Fruit fly (Drosophila melanogaster) whole organism: ENCODE measurements around the gene CG10428.

Experiments
- CG8478 ChIP-seq: fragments of >200 bp; optimal IDR thresholded peaks from 2 replicates; lab custom pipeline; 2018; ENCODE audit warnings: inconsistent platforms
- Dll ChIP-seq: fragments of >200 bp; optimal IDR thresholded peaks from 2 replicates; lab custom pipeline; 2017
- EcR ChIP-seq, 2 experiments: fragments of >200 bp; optimal IDR thresholded peaks; 2 replicates each; lab custom pipeline; 2017; ENCODE audit warnings: missing biosample characterization in 2 of 2, missing genetic modification characterization in 2 of 2, missing genetic modification reagents in 2 of 2
- pan ChIP-seq: fragments of >200 bp; optimal IDR thresholded peaks from 2 replicates; lab custom pipeline; 2017
- psq ChIP-seq: fragments of >200 bp; optimal IDR thresholded peaks from 2 replicates; lab custom pipeline; 2017
- usp ChIP-seq: fragments of >200 bp; optimal IDR thresholded peaks from 2 replicates; lab custom pipeline; 2017; ENCODE audit warnings: missing biosample characterization, missing genetic modification characterization, mixed read lengths

Gene CG10428

dm6 chr2L:18927891-18928290 lies 20.8 kb upstream of the CG10428 start:
- TF ChIP-seq CG8478 (lab: Kevin White, UChicago) = no peak
- TF ChIP-seq psq (lab: Kevin White, UChicago) = no peak
- no peak for TF ChIP-seq EcR (GFP tag; optimal IDR thresholded peaks at IDR 0.05; lab: Kevin White, UChicago)
- no peak for TF ChIP-seq Dll (lab: Kevin White, UChicago)
- no peak for TF ChIP-seq pan (lab: Kevin White, UChicago)
- TF ChIP-seq usp (GFP tag; lab: Kevin White, UChicago) = no peak

dm6 chr2L:18929595-18929994 lies 19.1 kb upstream of the CG10428 start:
- no peak for TF ChIP-seq pan (lab: Kevin White, UChicago)
- no peak for TF ChIP-seq EcR (GFP tag; optimal IDR thresholded peaks at IDR 0.05; lab: Kevin White, UChicago)
- no peak for TF ChIP-seq psq (lab: Kevin White, UChicago)
- no peak for TF ChIP-seq usp (GFP tag; lab: Kevin White, UChicago)
- TF ChIP-seq Dll (lab: Kevin White, UChicago) = no peak
- TF ChIP-seq CG8478 (lab: Kevin White, UChicago) = no peak

DNA sequence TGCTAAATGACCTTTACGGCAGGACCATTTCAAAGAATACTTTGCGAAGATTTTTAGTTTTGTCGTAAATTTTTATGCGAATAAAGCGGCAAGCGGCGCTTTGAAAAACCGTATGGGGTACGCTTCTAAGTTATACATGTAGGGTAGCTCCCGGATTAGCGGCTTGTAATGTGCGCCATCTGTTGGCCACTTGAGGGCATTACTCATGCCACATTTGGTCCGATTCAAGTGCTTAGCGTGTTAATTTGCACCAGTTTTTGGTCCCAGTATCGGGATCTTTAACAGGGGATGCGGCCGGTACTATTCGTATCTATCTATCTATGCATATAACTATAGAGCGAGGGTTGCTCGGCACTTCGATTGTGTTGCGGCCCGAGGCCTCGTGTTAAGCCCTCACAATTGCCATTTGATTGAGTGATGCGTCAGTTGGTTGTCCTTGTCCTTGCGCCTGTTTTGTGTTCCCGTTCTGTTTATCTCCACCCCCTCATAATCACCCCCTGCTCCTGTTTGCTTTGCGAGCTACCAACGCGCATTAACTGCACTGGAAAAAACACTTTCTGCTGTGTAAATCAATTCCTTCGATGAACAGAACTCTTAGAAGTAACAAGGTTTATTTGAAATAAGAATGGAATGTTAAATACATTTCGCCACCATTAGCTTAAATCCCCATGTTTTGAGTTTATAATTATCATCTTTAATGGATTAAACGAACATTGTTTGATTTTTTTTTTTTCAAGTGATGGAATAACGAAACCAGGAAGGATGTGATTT lies 18.1 kb upstream of the CG10428 start:
- no peak for TF ChIP-seq EcR (GFP tag; optimal IDR thresholded peaks at IDR 0.05; lab: Kevin White, UChicago)
- no peak for TF ChIP-seq psq (lab: Kevin White, UChicago)
- TF ChIP-seq Dll (lab: Kevin White, UChicago) = no peak
- TF ChIP-seq CG8478 (lab: Kevin White, UChicago) = no peak
- no peak for TF ChIP-seq usp (GFP tag; lab: Kevin White, UChicago)
- no peak for TF ChIP-seq pan (lab: Kevin White, UChicago)

dm6 chr2L:18933867-18934266 lies 14.8 kb upstream of the CG10428 start:
- TF ChIP-seq EcR (GFP tag; optimal IDR thresholded peaks at IDR 0.05; lab: Kevin White, UChicago) (no peak), Dll (lab: Kevin White, UChicago) (no peak), usp (GFP tag; lab: Kevin White, UChicago) (no peak), pan (lab: Kevin White, UChicago) (no peak), psq (lab: Kevin White, UChicago) (no peak), CG8478 (lab: Kevin White, UChicago) (no peak)

DNA sequence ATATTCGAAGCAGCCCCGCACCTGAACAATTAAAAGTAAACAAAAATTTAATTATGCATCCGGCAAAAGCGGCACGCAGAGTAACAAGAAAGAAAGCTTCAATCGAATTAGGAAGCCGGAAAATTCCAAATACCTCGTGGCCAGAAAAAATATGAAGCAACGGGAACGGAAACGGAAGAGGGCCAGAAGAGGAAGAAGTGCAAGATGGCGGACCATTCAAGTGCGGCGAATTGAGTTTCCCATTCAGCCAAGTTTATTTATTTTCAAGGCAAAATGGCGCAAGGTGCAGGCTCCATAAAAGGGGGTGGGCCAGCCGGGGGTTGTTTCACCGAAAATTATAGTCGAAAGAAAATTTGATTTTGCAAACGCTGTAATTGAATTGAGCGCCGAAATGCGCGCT lies 14.1 kb upstream of the CG10428 start:
- TF ChIP-seq psq (lab: Kevin White, UChicago) = no peak
- TF ChIP-seq CG8478 (lab: Kevin White, UChicago) = no peak
- TF ChIP-seq usp (GFP tag; lab: Kevin White, UChicago) = no peak
- no peak for TF ChIP-seq pan (lab: Kevin White, UChicago)
- TF ChIP-seq EcR (GFP tag; optimal IDR thresholded peaks at IDR 0.05; lab: Kevin White, UChicago) = no peak

- no peak for TF ChIP-seq usp (GFP tag; lab: Kevin White, UChicago)
- TF ChIP-seq CG8478 (lab: Kevin White, UChicago) = peak; percentile 92
These were observed 12.6 kb upstream of the CG10428 start for dm6 chr2L:18936056-18936455.

DNA sequence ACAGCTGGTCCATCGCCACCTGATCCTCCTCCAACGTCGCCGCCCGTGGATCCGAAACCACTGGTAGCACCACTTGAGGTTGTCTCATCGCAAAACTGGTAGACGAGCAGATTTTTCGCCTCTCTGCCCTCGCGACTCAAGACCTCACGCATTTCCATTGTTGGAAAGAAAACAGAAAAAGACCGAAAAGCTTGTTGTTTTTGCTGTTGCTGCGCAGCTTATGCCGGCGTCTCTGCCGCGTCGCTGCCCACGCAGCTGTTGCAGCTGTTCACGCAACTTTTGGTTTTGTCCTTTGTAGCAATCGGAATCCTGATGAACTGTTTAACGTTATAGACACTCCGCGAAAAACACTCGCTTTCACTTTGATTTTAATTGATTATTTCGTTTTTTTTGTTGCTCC lies 5.4 kb upstream of the CG10428 start:
- TF ChIP-seq usp (GFP tag; lab: Kevin White, UChicago) (no peak), CG8478 (lab: Kevin White, UChicago) (no peak), EcR (GFP tag; optimal IDR thresholded peaks at IDR 0.05; lab: Kevin White, UChicago) (no peak), psq (lab: Kevin White, UChicago) (no peak)

- TF ChIP-seq CG8478 (lab: Kevin White, UChicago) = no peak
These were observed 4.9 kb upstream of the CG10428 start, which contains the start of gene ssp3 for dm6 chr2L:18943797-18944174. Gene ssp3 (minus strand): TSS chr2L:18943960.

DNA sequence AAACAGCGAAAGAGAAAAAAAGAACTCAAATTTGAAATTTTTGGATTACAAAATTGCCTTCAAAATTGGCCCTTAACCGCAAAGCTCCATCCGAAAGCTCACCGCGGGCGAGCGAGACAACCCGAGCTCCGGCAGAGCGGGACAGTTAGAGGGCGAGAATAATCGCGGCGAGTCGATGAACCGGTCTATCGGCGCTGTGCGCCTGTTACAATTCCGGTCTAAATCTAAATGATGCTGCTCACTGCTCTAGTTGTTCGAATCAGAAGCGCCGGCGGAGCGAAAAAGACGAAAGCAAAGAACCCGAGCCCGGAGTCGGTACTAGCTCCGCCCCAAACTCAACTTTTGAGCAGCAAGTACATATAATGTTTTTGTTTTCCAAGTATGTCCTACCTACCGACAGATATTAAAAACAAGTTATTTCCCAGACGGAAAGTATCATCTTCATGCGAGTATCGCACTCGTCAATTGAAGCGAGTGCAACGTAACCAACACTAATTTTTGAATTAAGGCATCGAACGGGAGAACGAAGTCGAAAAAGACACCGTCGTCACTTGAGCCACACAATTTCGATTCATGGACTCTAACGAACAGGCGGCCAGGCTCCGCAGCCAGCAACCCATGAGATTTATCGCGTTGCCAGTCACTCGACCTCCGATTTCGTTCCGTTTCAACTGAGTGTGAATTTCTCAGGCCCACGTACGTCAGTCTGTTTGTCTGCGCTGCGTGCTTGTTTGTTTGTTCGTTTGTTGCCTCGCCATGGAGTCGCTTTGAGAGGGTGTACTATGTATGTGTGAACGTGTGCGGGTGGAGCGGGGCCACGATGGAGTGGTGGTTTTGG lies 4.3 kb upstream of the CG10428 start:
- TF ChIP-seq pan (lab: Kevin White, UChicago) (no peak), psq (lab: Kevin White, UChicago) (no peak), usp (GFP tag; lab: Kevin White, UChicago) (no peak), EcR (GFP tag; optimal IDR thresholded peaks at IDR 0.05; lab: Kevin White, UChicago) (peak in 1 of 2 experiments; percentile 25), CG8478 (lab: Kevin White, UChicago) (peak; percentile 75), Dll (lab: Kevin White, UChicago) (peak; percentile 3)

dm6 chr2L:18945765-18946552 lies 2.7 kb upstream of the CG10428 start, which contains the start of gene CG46304:
Gene CG46304 (plus strand): TSS chr2L:18946305.
- TF ChIP-seq EcR (GFP tag; optimal IDR thresholded peaks at IDR 0.05; lab: Kevin White, UChicago) (peak in 1 of 2 experiments; percentile 85), usp (GFP tag; lab: Kevin White, UChicago) (no peak)
